Worm (Caenorhabditis elegans): ENCODE data around the gene C37E2.10.

- TF ChIP-seq ztf-25 (GFP tag; IDR thresholded peaks at IDR 0.05), result no peak
- TF ChIP-seq F10E7.11 (tag; optimal IDR thresholded peaks at IDR 0.05), result no peak
- TF ChIP-seq K11D2.4 (GFP tag; IDR thresholded peaks at IDR 0.05), result no peak
- no peak for TF ChIP-seq F49E8.2 (tag; optimal IDR thresholded peaks at IDR 0.05; ENCODE audit: insufficient read depth)
- no peak for TF ChIP-seq hrde-1 (tag; optimal IDR thresholded peaks at IDR 0.05; ENCODE audit: borderline replicate concordance)
- TF ChIP-seq F55B11.4 (tag; optimal IDR thresholded peaks at IDR 0.05; ENCODE audit: borderline replicate concordance, insufficient read depth), result no peak
- no peak for TF ChIP-seq mxl-1 (tag; optimal IDR thresholded peaks at IDR 0.05)
- TF ChIP-seq attf-5 (GFP tag; optimal IDR thresholded peaks at IDR 0.05), result no peak
- TF ChIP-seq let-526 (GFP tag; IDR thresholded peaks at IDR 0.05), result no peak
- TF ChIP-seq attf-6 (GFP tag; IDR thresholded peaks at IDR 0.05), result no peak
- no peak for TF ChIP-seq nhr-90 (tag; optimal IDR thresholded peaks at IDR 0.05)
Measured at ce11 chrX:14156913-14157312, 21.9 kb upstream of the C37E2.10 start, which contains the start of gene ceh-90.
